Worm (Caenorhabditis elegans) whole organism, midembryonic: ENCODE data around the gene clec-225.

Experiments used
- T22C8.4 ChIP-seq: fragments of 200-800 bp; sonication (Bioruptor generic); IDR thresholded peaks from 2 replicates; pipeline ENCODE4 v1.3.6; 2022; ENCODE audit warnings: missing genetic modification characterization, missing compliant biosample characterization
- cog-1 ChIP-seq: sonication (generic microtip); optimal IDR thresholded peaks from 2 replicates; lab custom pipeline; 2016; ENCODE audit warnings: missing genetic modification characterization, missing compliant biosample characterization
- med-1 ChIP-seq: sonication (generic microtip); optimal IDR thresholded peaks from 2 replicates; lab custom pipeline; 2017; ENCODE audit warnings: missing genetic modification characterization, mild to moderate bottlenecking, missing compliant biosample characterization, antibody characterized with exemption, missing genetic modification reagents; ENCODE audit not compliant: insufficient read depth
- tab-1 ChIP-seq: fragments of 200-800 bp; sonication (Bioruptor generic); IDR thresholded peaks from 2 replicates; pipeline ENCODE4 v1.3.6; 2022; ENCODE audit warnings: missing genetic modification characterization, missing compliant biosample characterization
- ztf-23 ChIP-seq: fragments of 200-800 bp; sonication (Bioruptor generic); IDR thresholded peaks from 2 replicates; pipeline ENCODE4 v1.3.6; 2022; ENCODE audit warnings: missing genetic modification reagents, missing genetic modification characterization, missing compliant biosample characterization
- ztf-29 ChIP-seq: fragments of 200-800 bp; sonication (Bioruptor generic); IDR thresholded peaks from 2 replicates; pipeline ENCODE4 v1.3.6; 2022; ENCODE audit warnings: missing genetic modification reagents, missing genetic modification characterization, missing compliant biosample characterization

DNA sequence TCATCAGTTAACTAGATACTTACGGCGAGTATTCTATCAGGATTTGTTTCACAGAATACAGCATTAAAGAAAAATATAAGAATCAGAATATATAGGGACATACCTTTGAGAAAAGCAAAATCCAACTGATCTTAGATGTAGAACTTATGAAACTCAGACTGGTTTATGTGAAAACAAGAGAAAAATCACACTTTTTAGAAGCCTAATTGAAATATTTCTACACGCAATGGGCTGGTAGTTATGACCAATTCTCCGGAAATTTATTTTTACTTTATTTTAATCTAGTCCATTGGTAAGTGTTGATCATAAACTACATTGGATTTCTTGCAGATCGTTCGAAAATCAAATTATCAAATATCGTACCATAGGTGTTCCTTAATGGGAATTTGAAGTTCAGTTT lies 49.5 kb upstream of the clec-225 start, which contains the start of gene T09E8.4:
- TF ChIP-seq tab-1 (no peak), med-1 (GFP tag; lab: Kevin White, UChicago) (no peak), T22C8.4 (no peak), cog-1 (tag; lab: Kevin White, UChicago) (no peak), ztf-23 (no peak), ztf-29 (GFP tag; lab: Robert Waterston, UW) (no peak)
